Fruit fly (Drosophila melanogaster): ENCODE results near the gene CG5026.
A peak's percentile ranks its signal among the peaks of the same experiment; 100 is the strongest.

The CG5026 gene

dm6 chr3L:8925679-8926078, 42.6 kb upstream of the CG5026 start (continued):
- TF ChIP-seq CG10209 (GFP tag; optimal IDR thresholded peaks at IDR 0.05) (peak; percentile 53), Opbp (GFP tag; IDR thresholded peaks at IDR 0.05; ENCODE audit: partially characterized antibody) (no peak), sisA (GFP tag; IDR thresholded peaks at IDR 0.05) (no peak), knrl (GFP tag; IDR thresholded peaks at IDR 0.05; ENCODE audit: partially characterized antibody) (no peak), cato (GFP tag; optimal IDR thresholded peaks at IDR 0.05; ENCODE audit: borderline replicate concordance) (no peak), NC2β (GFP tag; optimal IDR thresholded peaks at IDR 0.05) (peak; percentile 20), E2f2 (GFP tag; IDR thresholded peaks at IDR 0.05) (no peak; the same call in 1 of the 2 replicates), CG6175 (GFP tag; IDR thresholded peaks at IDR 0.05) (no peak), ken (GFP tag; IDR thresholded peaks at IDR 0.05) (peak; percentile 59), ems (GFP tag; optimal IDR thresholded peaks at IDR 0.05) (no peak), klu (GFP tag; IDR thresholded peaks at IDR 0.05) (no peak), Stat92E (GFP tag; optimal IDR thresholded peaks at IDR 0.05) (peak in 1 of 3 experiments; percentile 47), Oli (tag; optimal IDR thresholded peaks at IDR 0.05) (no peak), kah (GFP tag; optimal IDR thresholded peaks at IDR 0.05) (no peak), CG15696 (tag; optimal IDR thresholded peaks at IDR 0.05) (peak; percentile 33), CG17612 (GFP tag; IDR thresholded peaks at IDR 0.05) (no peak), Hr78 (GFP tag; optimal IDR thresholded peaks at IDR 0.05) (no peak), vnd (GFP tag; IDR thresholded peaks at IDR 0.05; ENCODE audit: partially characterized antibody) (no peak), CG15011 (GFP tag; optimal IDR thresholded peaks at IDR 0.05) (no peak), D19A (tag; optimal IDR thresholded peaks at IDR 0.05) (no peak), fu2 (GFP tag; optimal IDR thresholded peaks at IDR 0.05) (no peak), Dip3 (GFP tag; optimal IDR thresholded peaks at IDR 0.05) (no peak), otp (GFP tag; IDR thresholded peaks at IDR 0.05) (peak; percentile 82), CG14014 (GFP tag; IDR thresholded peaks at IDR 0.05) (no peak), her (GFP tag; optimal IDR thresholded peaks at IDR 0.05) (no peak), Tbp (GFP tag; optimal IDR thresholded peaks at IDR 0.05) (no peak), CG13424 (tag; optimal IDR thresholded peaks at IDR 0.05) (peak; percentile 23), CG30431 (GFP tag; optimal IDR thresholded peaks at IDR 0.05) (no peak), CG13296 (GFP tag; optimal IDR thresholded peaks at IDR 0.05) (no peak), CG12071 (GFP tag; optimal IDR thresholded peaks at IDR 0.05) (no peak), tio (GFP tag; optimal IDR thresholded peaks at IDR 0.05) (no peak), croc (GFP tag; conservative IDR thresholded peaks at IDR 0.05) (no peak), Atf6 (GFP tag; IDR thresholded peaks at IDR 0.05) (no peak), peb (GFP tag; IDR thresholded peaks at IDR 0.05) (no peak), Abd-B (GFP tag; optimal IDR thresholded peaks at IDR 0.05) (no peak), CG10462 (GFP tag; optimal IDR thresholded peaks at IDR 0.05) (no peak), CG10321 (GFP tag; IDR thresholded peaks at IDR 0.05) (no peak), stc (GFP tag; IDR thresholded peaks at IDR 0.05) (no peak), CG11504 (tag; optimal IDR thresholded peaks at IDR 0.05) (peak; percentile 14), CG11696 (GFP tag; IDR thresholded peaks at IDR 0.05) (no peak), CHES-1-like (GFP tag; optimal IDR thresholded peaks at IDR 0.05) (no peak), dati (GFP tag; IDR thresholded peaks at IDR 0.05) (no peak), Oaz (GFP tag; IDR thresholded peaks at IDR 0.05) (no peak), CG8924 (tag; optimal IDR thresholded peaks at IDR 0.05) (no peak), lola (GFP tag; optimal IDR thresholded peaks at IDR 0.05) (peak in 1 of 3 experiments; percentile 38), CG7271 (tag; optimal IDR thresholded peaks at IDR 0.05) (peak; percentile 30), zfh2 (GFP tag; optimal IDR thresholded peaks at IDR 0.05) (no peak), ATbp (GFP tag; optimal IDR thresholded peaks at IDR 0.05) (peak; percentile 94), nau (GFP tag; optimal IDR thresholded peaks at IDR 0.05) (peak; percentile 34), hkb (optimal IDR thresholded peaks at IDR 0.05) (no peak), hkb (GFP tag; IDR thresholded peaks at IDR 0.05) (peak; percentile 54)
